Worm (Caenorhabditis elegans) whole organism, early embryonic: Measurements from ENCODE around the gene T05C7.4.

Experiments used
- ama-1 ChIP-seq: fragments of 150-350 bp; optimal IDR thresholded peaks from 2 replicates; lab custom pipeline; 2014
- ets-7 ChIP-seq: sonication (generic microtip); optimal IDR thresholded peaks from 2 replicates; lab custom pipeline; 2016; ENCODE audit warnings: missing genotype, missing genetic modification characterization, missing compliant biosample characterization
- flt-1 ChIP-seq: fragments of 200-800 bp; sonication (Bioruptor generic); IDR thresholded peaks from 2 replicates; pipeline ENCODE4 v1.3.6; 2022; ENCODE audit warnings: missing genetic modification characterization, missing compliant biosample characterization
- hmbx-1 ChIP-seq: sonication (generic microtip); optimal IDR thresholded peaks from 2 replicates; lab custom pipeline; 2016; ENCODE audit warnings: mild to moderate bottlenecking, missing genetic modification characterization, missing compliant biosample characterization
- hmg-4 ChIP-seq: fragments of 200-800 bp; sonication (Bioruptor generic); optimal IDR thresholded peaks from 2 replicates; lab custom pipeline; 2018; ENCODE audit warnings: mild to moderate bottlenecking, missing genetic modification characterization, missing compliant biosample characterization
- tbx-37 ChIP-seq: fragments of 200-800 bp; sonication (Bioruptor generic); conservative IDR thresholded peaks from 2 replicates; pipeline ENCODE4 v1.3.6; 2022; ENCODE audit warnings: missing genetic modification reagents, missing genetic modification characterization, missing compliant biosample characterization

ce11 chrIV:71266-71665, 17.8 kb upstream of the T05C7.4 start:
- TF ChIP-seq hmbx-1 (tag; lab: Kevin White, UChicago), result no peak
- TF ChIP-seq ets-7 (tag; lab: Kevin White, UChicago), result no peak
- TF ChIP-seq flt-1 (GFP tag; lab: Robert Waterston, UW), result no peak
- TF ChIP-seq ama-1 (lab: Kevin White, UChicago), result no peak
- TF ChIP-seq hmg-4 (GFP tag; lab: Kevin White, UChicago), result no peak
- TF ChIP-seq tbx-37 (GFP tag; lab: Robert Waterston, UW), result no peak
